Fruit fly (Drosophila melanogaster): ENCODE measurements around the gene ntc.
A peak's percentile ranks its signal among the peaks of the same experiment; 100 is the strongest.

ntc gene

dm6 chr3L:3787595-3788151 lies 18.6 kb downstream of the ntc start (continued):
- TF ChIP-seq sqz (GFP tag; optimal IDR thresholded peaks at IDR 0.05) (peak; percentile 98), CG4360 (GFP tag; IDR thresholded peaks at IDR 0.05) (peak; percentile 81), CG7839 (tag; optimal IDR thresholded peaks at IDR 0.05) (peak; percentile 3), CG17186 (GFP tag; optimal IDR thresholded peaks at IDR 0.05) (peak; percentile 51), stwl (tag; optimal IDR thresholded peaks at IDR 0.05) (peak; percentile 44), HLH4C (GFP tag; IDR thresholded peaks at IDR 0.05; ENCODE audit: partially characterized antibody) (peak; percentile 29; the same call in 1 of the 3 replicates), HmgZ (tag; optimal IDR thresholded peaks at IDR 0.05) (peak; percentile 64), her (GFP tag; optimal IDR thresholded peaks at IDR 0.05) (peak; percentile 16), CG12299 (tag; optimal IDR thresholded peaks at IDR 0.05) (peak; percentile 84), grau (tag; optimal IDR thresholded peaks at IDR 0.05) (peak; percentile 50), Sin3A (optimal IDR thresholded peaks at IDR 0.05) (peak; percentile 2), nom (GFP tag; optimal IDR thresholded peaks at IDR 0.05) (peak; percentile 64), CG3163 (GFP tag; optimal IDR thresholded peaks at IDR 0.05) (peak; percentile 52), sens-2 (GFP tag; IDR thresholded peaks at IDR 0.05) (no peak), CG2116 (GFP tag; optimal IDR thresholded peaks at IDR 0.05) (peak; percentile 47), oc (tag; optimal IDR thresholded peaks at IDR 0.05) (peak; percentile 32), CG32772 (GFP tag; IDR thresholded peaks at IDR 0.05) (0 out of 2 replicates have a peak, but pooled peaks have one; percentile 22), pzg (GFP tag; optimal IDR thresholded peaks at IDR 0.05) (peak; percentile 78), lab (GFP tag; optimal IDR thresholded peaks at IDR 0.05) (peak; percentile 51), CG4617 (GFP tag; optimal IDR thresholded peaks at IDR 0.05; ENCODE audit: borderline replicate concordance) (peak; percentile 19), Elba2 (GFP tag; optimal IDR thresholded peaks at IDR 0.05) (peak; percentile 42), kni (GFP tag; optimal IDR thresholded peaks at IDR 0.05) (peak; percentile 45), PHDP (tag; optimal IDR thresholded peaks at IDR 0.05) (peak; percentile 43), CG2202 (tag; optimal IDR thresholded peaks at IDR 0.05) (peak; percentile 33), HmgD (GFP tag; optimal IDR thresholded peaks at IDR 0.05) (peak; percentile 15), CG2120 (GFP tag; optimal IDR thresholded peaks at IDR 0.05) (peak; percentile 9), scrt (GFP tag; optimal IDR thresholded peaks at IDR 0.05) (peak; percentile 11), CG18011 (GFP tag; optimal IDR thresholded peaks at IDR 0.05) (peak; percentile 93), Dll (GFP tag; IDR thresholded peaks at IDR 0.05; ENCODE audit: partially characterized antibody) (0 out of 4 replicates have a peak, but pooled peaks have one; percentile 46), C15 (GFP tag; IDR thresholded peaks at IDR 0.05) (no peak), CG12769 (tag; optimal IDR thresholded peaks at IDR 0.05) (peak; percentile 40), tio (GFP tag; optimal IDR thresholded peaks at IDR 0.05) (no peak), knrl (GFP tag; IDR thresholded peaks at IDR 0.05; ENCODE audit: partially characterized antibody) (0 out of 3 replicates have a peak, but pooled peaks have one; percentile 49), ATbp (GFP tag; optimal IDR thresholded peaks at IDR 0.05) (peak; percentile 8), gfzf (GFP tag; optimal IDR thresholded peaks at IDR 0.05) (peak; percentile 92), prd (optimal IDR thresholded peaks at IDR 0.05) (no peak), prd (GFP tag; IDR thresholded peaks at IDR 0.05) (0 out of 3 replicates have a peak, but pooled peaks have one; percentile 6), CG8290 (GFP tag; optimal IDR thresholded peaks at IDR 0.05) (no peak), CG8290 (tag; optimal IDR thresholded peaks at IDR 0.05) (peak in 1 of 2 experiments; percentile 79), CG10431 (GFP tag; optimal IDR thresholded peaks at IDR 0.05) (peak; percentile 61), ato (GFP tag; IDR thresholded peaks at IDR 0.05; ENCODE audit: partially characterized antibody) (peak; percentile 36; the same call in 1 of the 2 replicates), kah (GFP tag; optimal IDR thresholded peaks at IDR 0.05) (peak; percentile 21), CG10543 (GFP tag; optimal IDR thresholded peaks at IDR 0.05) (peak; percentile 43), CG1603 (tag; optimal IDR thresholded peaks at IDR 0.05) (peak; percentile 77), CG3281 (GFP tag; optimal IDR thresholded peaks at IDR 0.05) (peak; percentile 29), Mes4 (GFP tag; optimal IDR thresholded peaks at IDR 0.05) (peak; percentile 49), gsb-n (tag; optimal IDR thresholded peaks at IDR 0.05) (peak; percentile 24), dpn (GFP tag; optimal IDR thresholded peaks at IDR 0.05) (no peak), Dip2 (GFP tag; IDR thresholded peaks at IDR 0.05) (no peak)
